Worm (Caenorhabditis elegans): Measurements from ENCODE around the gene fbxc-26.

fbxc-26 gene

DNA sequence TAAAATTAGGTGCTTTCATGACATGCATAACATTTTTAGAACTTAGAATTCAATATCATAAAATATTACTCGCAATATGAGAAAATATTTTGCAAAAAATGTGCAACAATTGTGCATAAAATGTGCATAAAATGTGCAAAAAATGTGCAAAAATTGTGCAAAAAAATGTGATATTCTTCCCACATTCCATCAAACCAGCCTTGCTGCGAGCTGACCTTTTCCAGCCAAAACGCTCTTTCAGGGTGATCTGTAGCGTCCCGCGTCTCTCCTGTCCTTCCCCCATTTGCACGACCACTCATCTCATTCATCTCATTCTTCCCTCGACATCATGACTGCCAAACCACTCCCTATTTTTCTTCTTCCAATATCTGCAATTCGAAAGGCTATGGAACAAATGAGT is 18.3 kb downstream of the fbxc-26 start, which contains the start of gene fbxb-17:
Gene fbxb-17 (plus strand): TSS at position 301 of the 400 bp plus-strand sequence.
- TF ChIP-seq dmd-8 (GFP tag; IDR thresholded peaks at IDR 0.05) (no peak), unc-62 (GFP tag; optimal IDR thresholded peaks at IDR 0.05 in 1 of 2) (peak in 1 of 2 experiments; percentile 5), unc-62 (tag; optimal IDR thresholded peaks at IDR 0.05) (no peak)

DNA sequence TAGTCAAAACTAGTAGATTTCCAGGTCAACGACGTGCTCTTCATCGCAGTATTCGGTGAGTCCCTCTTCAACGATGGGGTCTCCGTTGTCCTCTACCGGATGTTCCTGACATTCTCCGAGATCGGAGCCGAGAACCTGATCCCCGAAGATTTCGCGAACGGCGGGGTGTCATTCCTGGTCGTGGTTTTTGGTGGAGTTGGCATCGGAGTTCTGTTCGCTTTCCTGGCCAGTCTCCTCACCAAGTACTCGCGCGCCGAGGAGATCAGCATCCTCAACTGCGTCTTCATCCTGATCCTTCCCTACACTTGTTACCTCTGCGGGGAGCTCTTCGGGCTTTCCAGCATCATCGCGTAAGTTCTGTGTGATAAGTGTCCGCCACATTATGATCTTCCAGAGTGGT is 21.8 kb downstream of the fbxc-26 start:
- TF ChIP-seq ceh-20 (GFP tag; IDR thresholded peaks at IDR 0.05) = no peak
- peak; percentile 54 for TF ChIP-seq aha-1 (tag)
- TF ChIP-seq set-16 (GFP tag; IDR thresholded peaks at IDR 0.05) = peak; percentile 68; the same call in 1 of the 2 replicates

DNA sequence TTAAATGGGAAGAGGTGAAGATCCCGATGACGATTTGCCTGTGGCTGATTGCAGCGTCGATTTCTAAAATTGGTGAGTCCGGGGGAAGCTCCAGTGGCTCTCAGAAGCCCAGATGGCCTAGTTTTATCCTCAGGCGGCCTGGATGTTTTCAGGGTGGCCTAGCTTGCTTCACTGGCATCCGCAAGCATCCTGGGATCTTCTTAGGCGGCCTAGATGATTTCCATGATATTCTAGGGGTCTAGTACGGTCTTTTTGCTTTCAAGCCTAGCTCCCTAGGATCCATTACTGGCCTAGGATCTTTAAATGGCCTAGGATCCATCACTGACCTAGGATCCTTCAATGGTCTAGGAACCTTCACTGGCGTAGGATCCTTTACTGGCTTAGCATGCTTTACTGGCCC is 23.4 kb downstream of the fbxc-26 start:
- no peak for TF ChIP-seq T20F7.1 (GFP tag; optimal IDR thresholded peaks at IDR 0.05)
- no peak for TF ChIP-seq F10B5.3 (tag; optimal IDR thresholded peaks at IDR 0.05)
- TF ChIP-seq aha-1 (tag) = peak; percentile 91
- TF ChIP-seq jun-1 (tag; optimal IDR thresholded peaks at IDR 0.05) = no peak
- no peak for TF ChIP-seq set-16 (GFP tag; IDR thresholded peaks at IDR 0.05)
- TF ChIP-seq rbr-2 (tag; optimal IDR thresholded peaks at IDR 0.05) = no peak
- TF ChIP-seq F37D6.2 (tag; optimal IDR thresholded peaks at IDR 0.05) = no peak

DNA sequence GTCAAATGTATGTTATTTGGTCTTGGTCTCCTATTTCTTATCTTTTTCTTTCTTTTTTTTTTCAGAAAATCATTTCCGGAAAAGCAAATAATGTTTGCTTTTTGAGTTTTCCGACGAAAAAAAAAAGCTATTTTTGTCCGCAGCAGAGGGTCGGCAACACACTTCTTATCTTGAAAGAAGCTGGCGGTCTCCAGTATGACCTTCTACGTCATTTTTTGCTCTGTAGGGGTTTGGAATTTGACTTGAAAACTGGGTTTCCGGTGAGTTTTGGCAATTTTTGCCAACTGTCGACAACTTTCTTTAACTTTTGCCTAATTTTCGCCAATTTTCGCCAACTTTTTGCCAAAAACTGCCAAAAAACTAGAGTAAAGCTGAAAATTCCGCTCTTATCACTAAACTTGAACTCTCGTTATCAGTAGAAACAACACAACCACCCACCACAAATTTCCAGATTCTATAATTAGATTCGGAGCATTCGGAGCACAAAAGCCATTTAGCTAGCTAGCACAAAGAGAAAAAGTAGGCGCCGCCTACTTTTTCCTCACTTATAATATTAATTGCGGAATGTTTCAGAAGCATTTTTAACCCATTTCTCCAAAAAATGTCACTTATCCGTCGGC is 24.1 kb downstream of the fbxc-26 start, which contains the start of gene nhx-6:
Gene nhx-6 (plus strand): TSS at position 570 of the 620 bp plus-strand sequence.
- TF ChIP-seq ceh-32 (tag; optimal IDR thresholded peaks at IDR 0.05; ENCODE audit: poor library complexity) (no peak), set-16 (GFP tag; IDR thresholded peaks at IDR 0.05) (no peak), nhr-28 (tag; optimal IDR thresholded peaks at IDR 0.05) (peak; percentile 6), hlh-11 (tag; optimal IDR thresholded peaks at IDR 0.05) (peak; percentile 25), aha-1 (tag) (peak; percentile 46)

DNA sequence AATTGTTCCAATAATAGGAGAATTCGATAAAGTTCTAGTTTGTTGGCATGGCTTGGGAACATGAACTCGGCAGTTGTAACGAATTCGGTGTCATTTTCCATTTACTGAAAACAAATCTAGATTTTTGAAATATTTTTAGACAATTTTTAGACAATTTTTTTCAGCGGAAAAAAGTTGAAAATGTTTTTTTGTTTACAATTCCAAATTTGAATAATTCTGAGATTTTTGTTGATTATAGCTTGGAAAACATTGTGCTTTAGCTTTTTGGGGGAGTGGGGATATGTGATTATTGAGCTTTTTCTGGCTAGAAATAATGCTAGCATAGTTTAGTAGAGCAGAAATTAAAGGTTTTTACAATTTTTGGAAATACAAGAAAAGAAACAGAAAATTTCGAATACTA is 25.5 kb downstream of the fbxc-26 start, which contains the start of gene srw-97:
Gene srw-97 (minus strand): TSS at position 101 of the 400 bp plus-strand sequence.
- TF ChIP-seq hlh-30 (tag; optimal IDR thresholded peaks at IDR 0.05; ENCODE audit: insufficient read depth) = no peak
- TF ChIP-seq unc-62 (GFP tag; optimal IDR thresholded peaks at IDR 0.05 in 1 of 2) = peak in 1 of 2 experiments; percentile 62
- no peak for TF ChIP-seq unc-62 (tag; optimal IDR thresholded peaks at IDR 0.05)
- no peak for TF ChIP-seq unc-39 (tag; optimal IDR thresholded peaks at IDR 0.05)
- no peak for TF ChIP-seq ceh-62 (tag; optimal IDR thresholded peaks at IDR 0.05)
- TF ChIP-seq daf-12 (tag; optimal IDR thresholded peaks at IDR 0.05) = no peak
- TF ChIP-seq daf-16 (GFP tag; optimal IDR thresholded peaks at IDR 0.05) = no peak
- TF ChIP-seq daf-16 (tag; optimal IDR thresholded peaks at IDR 0.05) = no peak

DNA sequence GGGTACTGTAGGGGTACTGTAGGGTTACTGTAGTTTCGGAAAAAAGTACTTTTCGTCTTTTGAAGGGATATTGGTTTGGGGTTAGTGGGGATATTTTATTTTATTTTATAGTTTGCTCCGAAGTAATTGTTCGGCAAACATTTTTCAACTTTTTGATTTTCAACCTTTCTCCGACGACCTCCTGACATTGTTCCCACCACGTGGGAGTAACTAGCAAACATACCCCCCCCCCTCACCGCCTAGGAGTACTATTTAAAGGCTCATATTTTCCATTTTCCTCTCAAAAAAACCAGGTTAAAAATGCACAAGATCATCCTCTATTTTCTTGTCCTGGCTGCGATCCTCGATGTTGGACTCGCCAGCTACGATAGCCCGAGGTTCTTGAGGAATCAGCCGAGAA is 28.4 kb downstream of the fbxc-26 start, which contains the start of gene srlf-29:
Gene srlf-29 (plus strand): TSS at position 301 of the 400 bp plus-strand sequence.
- TF ChIP-seq unc-62 (GFP tag; optimal IDR thresholded peaks at IDR 0.05 in 1 of 2) (peak in 1 of 2 experiments; percentile 49), unc-62 (tag; optimal IDR thresholded peaks at IDR 0.05) (no peak), unc-130 (GFP tag; optimal IDR thresholded peaks at IDR 0.05) (no peak), aha-1 (tag) (no peak)

DNA sequence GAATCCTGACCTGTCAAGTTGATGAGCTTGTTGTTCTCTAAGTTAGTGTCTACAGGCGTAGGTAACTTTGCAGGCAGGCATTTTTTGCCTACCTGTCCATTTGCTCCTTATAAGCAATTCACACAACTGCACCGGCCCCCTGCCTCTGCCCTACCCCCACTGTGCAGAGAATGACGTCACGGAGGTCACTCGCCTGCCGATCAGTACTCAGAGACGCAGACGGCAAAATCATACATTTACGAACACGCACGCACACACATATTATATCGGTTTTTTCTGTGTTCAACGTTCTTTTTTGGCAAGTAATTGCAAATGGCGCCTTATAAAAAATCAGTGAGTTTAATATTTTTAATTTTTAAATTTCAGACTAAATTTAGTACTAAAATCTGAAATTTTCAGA is 30.9 kb downstream of the fbxc-26 start, which contains the start of gene duxl-1:
Gene duxl-1 (plus strand): TSS at position 184 of the 400 bp plus-strand sequence.
- TF ChIP-seq mxl-3 (GFP tag; optimal IDR thresholded peaks at IDR 0.05) (peak; percentile 7), nhr-48 (tag; optimal IDR thresholded peaks at IDR 0.05) (peak; percentile 6), mes-2 (tag; optimal IDR thresholded peaks at IDR 0.05; ENCODE audit: poor library complexity, severe bottlenecking) (peak; percentile 71), aha-1 (tag) (peak; percentile 93), pqm-1 (tag; optimal IDR thresholded peaks at IDR 0.05) (peak; percentile 16), hif-1 (tag; optimal IDR thresholded peaks at IDR 0.05) (peak in 1 of 2 experiments; percentile 86), mdl-1 (tag; optimal IDR thresholded peaks at IDR 0.05) (peak in 1 of 2 experiments; percentile 2), ceh-62 (tag; optimal IDR thresholded peaks at IDR 0.05) (no peak), dmd-9 (GFP tag; IDR thresholded peaks at IDR 0.05) (no peak), F37D6.2 (tag; optimal IDR thresholded peaks at IDR 0.05) (no peak), dmd-6 (GFP tag; IDR thresholded peaks at IDR 0.05) (peak; percentile 76), unc-62 (GFP tag; optimal IDR thresholded peaks at IDR 0.05 in 1 of 2) (peak in 1 of 2 experiments; percentile 81), unc-62 (tag; optimal IDR thresholded peaks at IDR 0.05) (no peak), ces-1 (GFP tag; optimal IDR thresholded peaks at IDR 0.05) (no peak), nhr-41 (GFP tag; IDR thresholded peaks at IDR 0.05) (peak; percentile 50; the same call in 1 of the 2 replicates), nhr-102 (tag; optimal IDR thresholded peaks at IDR 0.05) (peak; percentile 11), lin-29 (GFP tag; IDR thresholded peaks at IDR 0.05) (no peak), attf-4 (tag; optimal IDR thresholded peaks at IDR 0.05) (no peak), nhr-28 (tag; optimal IDR thresholded peaks at IDR 0.05) (peak; percentile 36), F10B5.3 (tag; optimal IDR thresholded peaks at IDR 0.05) (no peak), hlh-11 (tag; optimal IDR thresholded peaks at IDR 0.05) (peak; percentile 65), duxl-1 (tag; optimal IDR thresholded peaks at IDR 0.05; ENCODE audit: poor library complexity) (peak; percentile 88), hmg-1.1 (GFP tag; IDR thresholded peaks at IDR 0.05) (peak; percentile 33; the same call in 1 of the 2 replicates)
